Worm (Caenorhabditis elegans) whole organism, L1 larva: ENCODE data around the gene F49C12.6.

ENCODE experiments used
- fkh-10 ChIP-seq: sonication (generic microtip); optimal IDR thresholded peaks from 2 replicates; lab custom pipeline; 2017; ENCODE audit warnings: missing biosample characterization, missing genetic modification reagents, missing genetic modification characterization
- nhr-76 ChIP-seq: sonication (generic microtip); optimal IDR thresholded peaks from 2 replicates; lab custom pipeline; 2017; ENCODE audit warnings: missing biosample characterization, missing genetic modification characterization
- nhr-90 ChIP-seq: sonication (generic microtip); optimal IDR thresholded peaks from 2 replicates; lab custom pipeline; 2016; ENCODE audit warnings: mild to moderate bottlenecking, missing genetic modification characterization, missing compliant biosample characterization; ENCODE audit not compliant: poor library complexity
- skn-1 ChIP-seq: fragments of 150-350 bp; optimal IDR thresholded peaks from 2 replicates; lab custom pipeline; 2014; ENCODE audit warnings: missing biosample characterization, missing genetic modification characterization
- tlp-1 ChIP-seq: fragments of 150-350 bp; optimal IDR thresholded peaks from 2 replicates; lab custom pipeline; 2014; ENCODE audit warnings: missing biosample characterization, missing genetic modification characterization

ce11 chrIV:9304617-9305016 is 4.3 kb downstream of the F49C12.6 start, which contains the start of gene F49C12.5:
- TF ChIP-seq nhr-76 (no peak), nhr-90 (tag; lab: Kevin White, UChicago) (no peak), skn-1 (no peak), fkh-10 (no peak), tlp-1 (tag; lab: Kevin White, UChicago) (no peak)
